Worm (Caenorhabditis elegans) whole organism, L1 larva: ENCODE data around the gene F55C5.10.
A peak's percentile ranks its signal among the peaks of the same experiment; 100 is the strongest.

ENCODE experiments used
- efl-1 ChIP-seq, 4 experiments: fragments of 150-350 bp; optimal IDR thresholded peaks in 3 of 4; peaks in 1 of 4; 1 replicate in 1 of 4; 2 replicates in 3 of 4; lab custom pipeline; 2014; ENCODE audit warnings: missing biosample characterization in 2 of 4, missing genetic modification characterization in 2 of 4, missing genetic modification reagents in 2 of 4
- lin-13 ChIP-seq: fragments of 150-350 bp; optimal IDR thresholded peaks from 2 replicates; lab custom pipeline; 2014; ENCODE audit warnings: missing biosample characterization, missing genetic modification reagents, missing genetic modification characterization
- nhr-12 ChIP-seq: sonication (generic microtip); optimal IDR thresholded peaks from 2 replicates; lab custom pipeline; 2017; ENCODE audit warnings: missing biosample characterization, missing genetic modification characterization
- nhr-47 ChIP-seq: sonication (generic microtip); optimal IDR thresholded peaks from 2 replicates; lab custom pipeline; 2016; ENCODE audit warnings: mild to moderate bottlenecking, missing genetic modification characterization, moderate library complexity, missing compliant biosample characterization
- nhr-77 ChIP-seq: fragments of 150-350 bp; optimal IDR thresholded peaks from 2 replicates; lab custom pipeline; 2014; ENCODE audit warnings: missing biosample characterization, missing genetic modification characterization
- snu-23 ChIP-seq: sonication (generic microtip); optimal IDR thresholded peaks from 2 replicates; lab custom pipeline; 2016; ENCODE audit warnings: missing genetic modification characterization, missing compliant biosample characterization
- unc-130 ChIP-seq: fragments of 150-350 bp; optimal IDR thresholded peaks from 2 replicates; lab custom pipeline; 2017; ENCODE audit warnings: missing biosample characterization, missing genetic modification characterization, inconsistent platforms
- unc-62 ChIP-seq: fragments of 150-350 bp; optimal IDR thresholded peaks from 2 replicates; lab custom pipeline; 2014; ENCODE audit warnings: missing biosample characterization, missing genetic modification reagents, missing genetic modification characterization
- ztf-11 ChIP-seq, 2 experiments: sonication (generic microtip); optimal IDR thresholded peaks; 2 replicates each; lab custom pipeline; 2016 to 2017; ENCODE audit warnings: missing genetic modification characterization in 2 of 2, missing biosample characterization in 1 of 2, missing compliant biosample characterization in 1 of 2

DNA sequence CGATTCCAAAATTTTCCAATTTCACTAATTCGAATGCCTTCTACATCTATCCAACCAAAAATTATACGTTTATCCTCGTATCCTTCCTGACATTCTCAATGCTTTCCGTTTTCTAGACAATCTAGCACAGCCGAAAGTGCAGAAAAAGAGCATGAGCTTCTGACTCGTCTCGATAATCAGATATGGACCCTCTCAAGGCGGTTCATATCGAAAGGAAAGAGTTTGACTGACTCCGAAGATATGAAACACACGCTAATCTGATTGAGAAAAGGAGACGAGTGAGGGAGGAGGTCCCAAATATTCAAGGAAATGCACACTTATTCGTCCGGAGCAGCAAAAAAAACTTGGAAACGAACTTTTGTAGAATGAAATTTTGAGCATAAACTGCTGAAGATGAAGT is 45.9 kb downstream of the F55C5.10 start:
- TF ChIP-seq snu-23 (GFP tag; lab: Kevin White, UChicago) (no peak), lin-13 (no peak), nhr-77 (no peak), nhr-12 (tag; lab: Kevin White, UChicago) (no peak), unc-130 (tag; lab: Kevin White, UChicago) (no peak), efl-1 (optimal IDR thresholded peaks at IDR 0.05; lab: Kevin White, UChicago) (no peak), efl-1 (GFP tag; optimal IDR thresholded peaks at IDR 0.05 in 1 of 2; lab: Kevin White, UChicago) (peak in 1 of 2 experiments; percentile 86), nhr-47 (tag; lab: Kevin White, UChicago) (no peak), ztf-11 (tag; optimal IDR thresholded peaks at IDR 0.05; lab: Kevin White, UChicago) (no peak), unc-62 (GFP tag; lab: Kevin White, UChicago) (no peak)
